Worm (Caenorhabditis elegans) whole organism, young adult: ENCODE results near the gene oig-2.

Experiments
- F49E8.2 ChIP-seq: sonication (generic microtip); optimal IDR thresholded peaks from 3 replicates; lab custom pipeline; 2017; ENCODE audit warnings: missing genetic modification characterization, mild to moderate bottlenecking, missing compliant biosample characterization, antibody characterized with exemption, moderate library complexity; ENCODE audit not compliant: insufficient read depth
- dpl-1 ChIP-seq: fragments of 150-350 bp; optimal IDR thresholded peaks from 2 replicates; lab custom pipeline; 2014; ENCODE audit warnings: missing biosample characterization, missing genetic modification reagents, missing genetic modification characterization
- ekl-4 ChIP-seq: fragments of 200-800 bp; sonication (Bioruptor generic); IDR thresholded peaks from 2 replicates; pipeline ENCODE4 v1.3.6; 2022; ENCODE audit warnings: missing genetic modification reagents, missing genetic modification characterization, missing compliant biosample characterization
- let-526 ChIP-seq: fragments of 200-800 bp; sonication (Bioruptor generic); IDR thresholded peaks from 2 replicates; pipeline ENCODE4 v1.3.6; 2022; ENCODE audit warnings: missing genetic modification reagents, missing genetic modification characterization, missing compliant biosample characterization
- lin-26 ChIP-seq: fragments of 200-800 bp; sonication (Bioruptor generic); IDR thresholded peaks from 2 replicates; pipeline ENCODE4 v1.3.6; 2022; ENCODE audit warnings: missing genetic modification reagents, missing genetic modification characterization, missing compliant biosample characterization
- pbrm-1 ChIP-seq: fragments of 200-800 bp; sonication (Bioruptor generic); IDR thresholded peaks from 2 replicates; pipeline ENCODE4 v1.3.6; 2022; ENCODE audit warnings: missing genetic modification reagents, missing genetic modification characterization, missing compliant biosample characterization
- pha-4 ChIP-seq: fragments of 150-350 bp; sonication (generic microtip); optimal IDR thresholded peaks from 2 replicates; lab custom pipeline; 2014; ENCODE audit warnings: missing biosample characterization, missing genetic modification reagents, missing genetic modification characterization
- somi-1 ChIP-seq: fragments of 200-800 bp; sonication (Bioruptor generic); optimal IDR thresholded peaks from 2 replicates; lab custom pipeline; 2018; ENCODE audit warnings: mild to moderate bottlenecking, missing genetic modification characterization, missing compliant biosample characterization
- zfh-2 ChIP-seq: fragments of 200-800 bp; sonication (Bioruptor generic); conservative IDR thresholded peaks from 2 replicates; pipeline ENCODE4 v1.3.6; 2022; ENCODE audit warnings: missing genetic modification reagents, missing genetic modification characterization, missing compliant biosample characterization
- ztf-22 ChIP-seq: fragments of 200-800 bp; sonication (Bioruptor generic); optimal IDR thresholded peaks from 2 replicates; lab custom pipeline; 2018; ENCODE audit warnings: mild to moderate bottlenecking, missing genetic modification characterization, moderate library complexity, missing compliant biosample characterization

ce11 chrII:12966274-12966673 is 41.7 kb downstream of the oig-2 start:
- TF ChIP-seq F49E8.2 (tag; lab: Kevin White, UChicago) (no peak), pha-4 (tag; lab: Kevin White, UChicago) (no peak), let-526 (no peak), ztf-22 (GFP tag; lab: Kevin White, UChicago) (no peak), somi-1 (GFP tag; lab: Kevin White, UChicago) (no peak), pbrm-1 (GFP tag; lab: Robert Waterston, UW) (no peak), zfh-2 (GFP tag; lab: Robert Waterston, UW) (no peak), ekl-4 (GFP tag; lab: Robert Waterston, UW) (no peak), lin-26 (GFP tag; lab: Robert Waterston, UW) (no peak), dpl-1 (GFP tag; lab: Kevin White, UChicago) (no peak)
